Fruit fly (Drosophila melanogaster): ENCODE data around the gene Pmvk.

DNA sequence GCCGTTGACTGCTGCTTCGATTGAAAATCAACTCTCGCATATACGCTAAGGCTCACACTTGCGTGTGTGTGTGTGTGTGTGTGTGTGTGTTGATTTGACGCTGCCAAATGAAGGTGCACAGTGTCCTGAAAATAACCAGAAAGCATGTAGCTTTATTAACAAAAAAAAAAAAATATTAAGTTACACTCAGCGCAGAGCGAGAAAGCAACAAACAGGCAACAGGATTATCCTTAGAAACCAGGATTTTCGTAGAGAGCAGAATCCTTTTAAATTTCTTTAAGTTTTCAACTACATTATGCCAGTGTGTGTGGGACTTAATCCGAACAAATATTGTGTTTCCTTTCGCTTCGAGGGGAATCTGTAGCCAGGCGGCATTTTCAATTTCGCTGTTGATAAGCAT lies 47.9 kb upstream of the Pmvk start:
- TF ChIP-seq CTCF (optimal IDR thresholded peaks at IDR 0.05) (no peak), CG8478 (optimal IDR thresholded peaks at IDR 0.05) (no peak)

Measured in S2 (cell line).